Worm (Caenorhabditis elegans) whole organism, L4 larva: ENCODE data around the gene twk-14.
A peak's percentile ranks its signal among the peaks of the same experiment; 100 is the strongest.

Experiments used
- aha-1 ChIP-seq: fragments of 150-350 bp; peaks from one replicate; lab custom pipeline; 2014; ENCODE audit warnings: missing biosample characterization, missing genetic modification characterization
- ama-1 ChIP-seq: fragments of 150-350 bp; optimal IDR thresholded peaks from 2 replicates; lab custom pipeline; 2014; ENCODE audit warnings: inconsistent platforms, mixed read lengths
- ceh-44 ChIP-seq: fragments of 200-800 bp; sonication (Bioruptor generic); IDR thresholded peaks from 2 replicates; pipeline ENCODE4 v1.3.6; 2022; ENCODE audit warnings: missing genetic modification reagents, missing genetic modification characterization, missing compliant biosample characterization
- ces-1 ChIP-seq: fragments of 150-350 bp; sonication (generic microtip); optimal IDR thresholded peaks from 4 replicates; lab custom pipeline; 2014; ENCODE audit warnings: missing biosample characterization, missing genetic modification reagents, missing genetic modification characterization
- dpl-1 ChIP-seq: fragments of 150-350 bp; optimal IDR thresholded peaks from 2 replicates; lab custom pipeline; 2014; ENCODE audit warnings: missing biosample characterization, missing genetic modification reagents, missing genetic modification characterization
- lin-39 ChIP-seq: fragments of 150-350 bp; optimal IDR thresholded peaks from 2 replicates; lab custom pipeline; 2014; ENCODE audit warnings: missing biosample characterization, missing genetic modification reagents, missing genetic modification characterization
- nhr-10 ChIP-seq: fragments of 150-350 bp; optimal IDR thresholded peaks from 2 replicates; lab custom pipeline; 2014; ENCODE audit warnings: missing biosample characterization, missing genetic modification characterization
- nhr-6 ChIP-seq: fragments of 150-350 bp; optimal IDR thresholded peaks from 2 replicates; lab custom pipeline; 2014; ENCODE audit warnings: missing biosample characterization, missing genetic modification characterization
- nhr-77 ChIP-seq: fragments of 150-350 bp; optimal IDR thresholded peaks from 2 replicates; lab custom pipeline; 2014; ENCODE audit warnings: missing biosample characterization, missing genetic modification characterization
- snpc-4 ChIP-seq: fragments of 150-350 bp; optimal IDR thresholded peaks from 2 replicates; lab custom pipeline; 2014; ENCODE audit warnings: missing biosample characterization, missing genetic modification characterization
- unc-62 ChIP-seq, 3 experiments: fragments of 150-350 bp in 1 of 3; sonication (generic microtip); optimal IDR thresholded peaks in 2 of 3; peaks in 1 of 3; 1 replicate in 1 of 3; 2 replicates in 2 of 3; lab custom pipeline; 2014 to 2017; ENCODE audit warnings: missing biosample characterization in 3 of 3, missing genetic modification characterization in 3 of 3, missing genetic modification reagents in 3 of 3, missing genotype in 1 of 3

DNA sequence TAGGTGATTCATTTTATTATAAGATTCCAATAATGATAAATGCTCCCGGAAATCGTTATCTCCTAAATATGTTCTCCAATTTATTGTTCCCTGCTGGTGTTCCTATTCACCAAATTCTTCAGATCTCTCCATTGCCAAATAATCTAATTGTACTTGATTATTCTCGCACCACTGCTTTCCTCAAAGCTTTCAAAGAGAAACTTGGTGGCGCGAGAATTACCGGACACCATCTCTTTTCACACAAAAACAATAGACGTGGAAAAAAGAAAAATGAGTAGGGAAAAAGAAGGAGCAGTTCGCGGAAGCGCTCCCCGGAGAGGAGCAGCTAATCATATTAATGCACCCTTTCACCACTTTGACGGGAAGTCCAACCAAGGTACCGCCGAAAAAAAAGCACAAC lies 25.9 kb upstream of the twk-14 start:
- TF ChIP-seq aha-1 (tag; lab: Kevin White, UChicago) (peak; percentile 61), nhr-10 (tag; lab: Kevin White, UChicago) (no peak), snpc-4 (tag; lab: Kevin White, UChicago) (no peak), unc-62 (GFP tag; optimal IDR thresholded peaks at IDR 0.05 in 1 of 2; lab: Kevin White, UChicago) (no peak), unc-62 (tag; optimal IDR thresholded peaks at IDR 0.05; lab: Kevin White, UChicago) (no peak), lin-39 (tag; lab: Kevin White, UChicago) (no peak), ces-1 (no peak), ama-1 (no peak), nhr-77 (tag; lab: Kevin White, UChicago) (no peak), nhr-6 (no peak), ceh-44 (GFP tag; lab: Robert Waterston, UW) (no peak), dpl-1 (GFP tag; lab: Kevin White, UChicago) (no peak)
